Fruit fly (Drosophila melanogaster) whole organism, embryonic: ENCODE results near the gene ND-39.

ENCODE experiments used
- Antp ChIP-seq: fragments of 200-800 bp; sonication (Bioruptor generic); optimal IDR thresholded peaks from 3 replicates; lab custom pipeline; 2016; ENCODE audit warnings: missing biosample characterization, missing genetic modification characterization
- C15 ChIP-seq: fragments of 200-800 bp; sonication (Bioruptor generic); IDR thresholded peaks from 3 replicates; pipeline ENCODE4 v1.3.6; 2022; ENCODE audit warnings: missing biosample characterization, missing genetic modification characterization
- CG11085 ChIP-seq: fragments of 200-800 bp; sonication (Bioruptor generic); IDR thresholded peaks from 2 replicates; pipeline ENCODE4 v1.3.6; 2022; ENCODE audit warnings: missing biosample characterization, missing genetic modification characterization
- CG11504 ChIP-seq: fragments of 200-800 bp; sonication (Bioruptor generic); optimal IDR thresholded peaks from 3 replicates; lab custom pipeline; 2019; ENCODE audit warnings: missing biosample characterization, mild to moderate bottlenecking, missing genetic modification characterization, moderate library complexity
- CG11560 ChIP-seq: fragments of 200-800 bp; sonication (Bioruptor generic); IDR thresholded peaks from 3 replicates; pipeline ENCODE4 v1.3.6; 2022; ENCODE audit warnings: missing biosample characterization, missing genetic modification characterization
- CG12071 ChIP-seq: fragments of 200-800 bp; sonication (Bioruptor generic); optimal IDR thresholded peaks from 3 replicates; lab custom pipeline; 2018; ENCODE audit warnings: missing biosample characterization, mild to moderate bottlenecking, missing genetic modification characterization
- CG15011 ChIP-seq: fragments of 200-800 bp; sonication (Bioruptor generic); optimal IDR thresholded peaks from 3 replicates; lab custom pipeline; 2018; ENCODE audit warnings: missing biosample characterization, mild to moderate bottlenecking, missing genetic modification characterization
- CG18619 ChIP-seq: fragments of 200-800 bp; sonication (Bioruptor generic); optimal IDR thresholded peaks from 3 replicates; lab custom pipeline; 2017; ENCODE audit warnings: missing biosample characterization, mild to moderate bottlenecking, missing genetic modification characterization
- CG2678 ChIP-seq: fragments of 200-800 bp; sonication (Bioruptor generic); optimal IDR thresholded peaks from 3 replicates; lab custom pipeline; 2019; ENCODE audit warnings: missing biosample characterization, mild to moderate bottlenecking, missing genetic modification characterization, moderate library complexity
- CG2889 ChIP-seq: fragments of 200-800 bp; sonication (Bioruptor generic); IDR thresholded peaks from 3 replicates; pipeline ENCODE4 v1.3.6; 2022; ENCODE audit warnings: missing biosample characterization, missing genetic modification characterization
- CG30403 ChIP-seq: fragments of 200-800 bp; sonication (Bioruptor generic); optimal IDR thresholded peaks from 3 replicates; lab custom pipeline; 2016; ENCODE audit warnings: missing biosample characterization, missing genetic modification characterization
- CG33213 ChIP-seq: fragments of 200-800 bp; sonication (Bioruptor generic); optimal IDR thresholded peaks from 3 replicates; lab custom pipeline; 2016; ENCODE audit warnings: missing biosample characterization, missing genetic modification characterization
- CG5953 ChIP-seq: fragments of 200-800 bp; sonication (Bioruptor generic); IDR thresholded peaks from 2 replicates; pipeline ENCODE4 v1.3.6; 2022; ENCODE audit warnings: missing biosample characterization, missing genetic modification characterization
- CG6813 ChIP-seq: fragments of 200-800 bp; sonication (Bioruptor generic); optimal IDR thresholded peaks from 2 replicates; lab custom pipeline; 2017; ENCODE audit warnings: missing biosample characterization, missing genetic modification characterization, mild to moderate bottlenecking, moderate library complexity, missing genetic modification reagents
- CG7786 ChIP-seq: fragments of 200-800 bp; sonication (Bioruptor generic); optimal IDR thresholded peaks from 2 replicates; lab custom pipeline; 2016; ENCODE audit warnings: missing biosample characterization, missing genetic modification characterization
- CG7839 ChIP-seq: fragments of 200-800 bp; sonication (Bioruptor generic); optimal IDR thresholded peaks from 3 replicates; lab custom pipeline; 2018; ENCODE audit warnings: missing biosample characterization, mild to moderate bottlenecking, missing genetic modification characterization, moderate library complexity
- CG7987 ChIP-seq: fragments of 200-800 bp; sonication (Bioruptor generic); optimal IDR thresholded peaks from 2 replicates; lab custom pipeline; 2018; ENCODE audit warnings: missing biosample characterization, mild to moderate bottlenecking, missing genetic modification characterization, moderate library complexity
- CG8089 ChIP-seq: fragments of 200-800 bp; sonication (Bioruptor generic); optimal IDR thresholded peaks from 3 replicates; lab custom pipeline; 2016; ENCODE audit warnings: missing biosample characterization, missing genetic modification characterization
- CG8478 ChIP-seq: fragments of >200 bp; optimal IDR thresholded peaks from 2 replicates; lab custom pipeline; 2018
- CG9727 ChIP-seq: fragments of 200-800 bp; sonication (Bioruptor generic); optimal IDR thresholded peaks from 3 replicates; lab custom pipeline; 2017; ENCODE audit warnings: missing biosample characterization, mild to moderate bottlenecking, missing genetic modification characterization
- Dip2 ChIP-seq: fragments of 200-800 bp; sonication (Bioruptor generic); IDR thresholded peaks from 2 replicates; pipeline ENCODE4 v1.3.6; 2022; ENCODE audit warnings: missing biosample characterization, missing genetic modification characterization
- E2f2 ChIP-seq: fragments of 200-800 bp; sonication (Bioruptor generic); IDR thresholded peaks from 2 replicates; pipeline ENCODE4 v1.3.6; 2022; ENCODE audit warnings: missing biosample characterization, missing genetic modification characterization
- Fer1 ChIP-seq: fragments of 200-800 bp; sonication (Bioruptor generic); optimal IDR thresholded peaks from 2 replicates; lab custom pipeline; 2017; ENCODE audit warnings: missing biosample characterization, mild to moderate bottlenecking, missing genetic modification characterization
- MESR4 ChIP-seq: fragments of 200-800 bp; sonication (Bioruptor generic); optimal IDR thresholded peaks from 2 replicates; lab custom pipeline; 2018; ENCODE audit warnings: missing biosample characterization, mild to moderate bottlenecking, missing genetic modification characterization, moderate library complexity
- Myb ChIP-seq: fragments of 200-800 bp; sonication (Bioruptor generic); optimal IDR thresholded peaks from 2 replicates; lab custom pipeline; 2016; ENCODE audit warnings: missing biosample characterization, missing genetic modification characterization
- NC2α ChIP-seq: fragments of 200-800 bp; sonication (Bioruptor generic); optimal IDR thresholded peaks from 2 replicates; lab custom pipeline; 2016; ENCODE audit warnings: missing biosample characterization, missing genetic modification characterization
- Optix ChIP-seq: fragments of 200-800 bp; sonication (Bioruptor generic); IDR thresholded peaks from 3 replicates; pipeline ENCODE4 v1.3.6; 2022; ENCODE audit warnings: missing biosample characterization, missing genetic modification characterization
- Ptx1 ChIP-seq: fragments of 200-800 bp; sonication (Bioruptor generic); IDR thresholded peaks from 2 replicates; pipeline ENCODE4 v1.3.6; 2022; ENCODE audit warnings: missing biosample characterization, missing genetic modification characterization
- Ravus ChIP-seq: fragments of 200-800 bp; sonication (Bioruptor generic); IDR thresholded peaks from 2 replicates; pipeline ENCODE4 v1.3.6; 2022; ENCODE audit warnings: missing biosample characterization, missing genetic modification characterization
- YL-1 ChIP-seq: fragments of 200-800 bp; sonication (Bioruptor generic); optimal IDR thresholded peaks from 3 replicates; lab custom pipeline; 2017; ENCODE audit warnings: missing biosample characterization, mild to moderate bottlenecking, missing genetic modification characterization
- ac ChIP-seq: fragments of 200-800 bp; sonication (Bioruptor generic); optimal IDR thresholded peaks from 3 replicates; lab custom pipeline; 2017; ENCODE audit warnings: missing biosample characterization, mild to moderate bottlenecking, missing genetic modification characterization
- amos ChIP-seq: fragments of 200-800 bp; sonication (Bioruptor generic); IDR thresholded peaks from 2 replicates; pipeline ENCODE4 v1.3.6; 2022; ENCODE audit warnings: missing biosample characterization, missing genetic modification characterization; ENCODE audit not compliant: partially characterized antibody
- ara ChIP-seq: fragments of 200-800 bp; sonication (Bioruptor generic); IDR thresholded peaks from 2 replicates; pipeline ENCODE4 v1.3.6; 2022; ENCODE audit warnings: missing biosample characterization, missing genetic modification characterization
- ase ChIP-seq: fragments of 200-800 bp; sonication (Bioruptor generic); IDR thresholded peaks from 3 replicates; pipeline ENCODE4 v1.3.6; 2022; ENCODE audit warnings: missing biosample characterization, missing genetic modification characterization
- ato ChIP-seq: fragments of 200-800 bp; sonication (Bioruptor generic); IDR thresholded peaks from 2 replicates; pipeline ENCODE4 v1.3.6; 2022; ENCODE audit warnings: missing biosample characterization, missing genetic modification characterization; ENCODE audit not compliant: partially characterized antibody
- cad ChIP-seq: fragments of >200 bp; optimal IDR thresholded peaks from 2 replicates; lab custom pipeline; 2017; ENCODE audit warnings: missing biosample characterization, missing genetic modification characterization
- caup ChIP-seq: fragments of 200-800 bp; sonication (Bioruptor generic); optimal IDR thresholded peaks from 3 replicates; lab custom pipeline; 2017; ENCODE audit warnings: missing biosample characterization, mild to moderate bottlenecking, missing genetic modification characterization, moderate library complexity; ENCODE audit not compliant: severe bottlenecking
- chif ChIP-seq, 2 experiments: fragments of 200-800 bp; sonication (Bioruptor generic); optimal IDR thresholded peaks; 3 replicates each; lab custom pipeline; 2016; ENCODE audit warnings: missing biosample characterization in 2 of 2, missing genetic modification characterization in 2 of 2
- chm ChIP-seq: fragments of 200-800 bp; sonication (Bioruptor generic); IDR thresholded peaks from 2 replicates; pipeline ENCODE4 v1.3.6; 2022; ENCODE audit warnings: missing biosample characterization, missing genetic modification characterization
- fd3F ChIP-seq: fragments of 200-800 bp; sonication (Bioruptor generic); optimal IDR thresholded peaks from 2 replicates; lab custom pipeline; 2018; ENCODE audit warnings: missing biosample characterization, mild to moderate bottlenecking, missing genetic modification characterization, moderate library complexity
- fd64A ChIP-seq: fragments of 200-800 bp; sonication (Bioruptor generic); optimal IDR thresholded peaks from 3 replicates; lab custom pipeline; 2018; ENCODE audit warnings: missing biosample characterization, mild to moderate bottlenecking, missing genetic modification characterization
- gem ChIP-seq: fragments of 200-800 bp; sonication (Bioruptor generic); optimal IDR thresholded peaks from 2 replicates; lab custom pipeline; 2019; ENCODE audit warnings: missing biosample characterization, mild to moderate bottlenecking, missing genetic modification characterization, moderate library complexity
- kni ChIP-seq: fragments of 200-800 bp; sonication (Bioruptor generic); optimal IDR thresholded peaks from 3 replicates; lab custom pipeline; 2017; ENCODE audit warnings: mild to moderate bottlenecking, missing biosample characterization, missing genetic modification reagents, missing genetic modification characterization
- lilli ChIP-seq: fragments of 200-800 bp; sonication (Bioruptor generic); optimal IDR thresholded peaks from 3 replicates; lab custom pipeline; 2016; ENCODE audit warnings: missing biosample characterization, missing genetic modification characterization
- mld ChIP-seq: fragments of 200-800 bp; sonication (Bioruptor generic); IDR thresholded peaks from 3 replicates; pipeline ENCODE4 v1.3.6; 2022; ENCODE audit warnings: missing biosample characterization, missing genetic modification characterization; ENCODE audit not compliant: partially characterized antibody
- odd ChIP-seq: fragments of 200-800 bp; sonication (Bioruptor generic); optimal IDR thresholded peaks from 2 replicates; lab custom pipeline; 2017; ENCODE audit warnings: missing biosample characterization, mild to moderate bottlenecking, missing genetic modification characterization
- org-1 ChIP-seq: fragments of 200-800 bp; sonication (Bioruptor generic); optimal IDR thresholded peaks from 2 replicates; lab custom pipeline; 2017; ENCODE audit warnings: missing biosample characterization, missing genetic modification characterization
- p53 ChIP-seq: fragments of 200-800 bp; sonication (Bioruptor generic); optimal IDR thresholded peaks from 2 replicates; lab custom pipeline; 2016; ENCODE audit warnings: missing biosample characterization, missing genetic modification characterization
- pum ChIP-seq: fragments of 200-800 bp; sonication (Bioruptor generic); optimal IDR thresholded peaks from 2 replicates; lab custom pipeline; 2016; ENCODE audit warnings: missing biosample characterization, missing genetic modification characterization
- sob ChIP-seq: fragments of 200-800 bp; sonication (Bioruptor generic); IDR thresholded peaks from 2 replicates; pipeline ENCODE4 v1.3.6; 2022; ENCODE audit warnings: missing biosample characterization, missing genetic modification characterization
- sug ChIP-seq: fragments of 200-800 bp; optimal IDR thresholded peaks from 2 replicates; lab custom pipeline; 2019; ENCODE audit warnings: missing biosample characterization, mild to moderate bottlenecking, missing genetic modification characterization, moderate library complexity

ND-39 gene

DNA sequence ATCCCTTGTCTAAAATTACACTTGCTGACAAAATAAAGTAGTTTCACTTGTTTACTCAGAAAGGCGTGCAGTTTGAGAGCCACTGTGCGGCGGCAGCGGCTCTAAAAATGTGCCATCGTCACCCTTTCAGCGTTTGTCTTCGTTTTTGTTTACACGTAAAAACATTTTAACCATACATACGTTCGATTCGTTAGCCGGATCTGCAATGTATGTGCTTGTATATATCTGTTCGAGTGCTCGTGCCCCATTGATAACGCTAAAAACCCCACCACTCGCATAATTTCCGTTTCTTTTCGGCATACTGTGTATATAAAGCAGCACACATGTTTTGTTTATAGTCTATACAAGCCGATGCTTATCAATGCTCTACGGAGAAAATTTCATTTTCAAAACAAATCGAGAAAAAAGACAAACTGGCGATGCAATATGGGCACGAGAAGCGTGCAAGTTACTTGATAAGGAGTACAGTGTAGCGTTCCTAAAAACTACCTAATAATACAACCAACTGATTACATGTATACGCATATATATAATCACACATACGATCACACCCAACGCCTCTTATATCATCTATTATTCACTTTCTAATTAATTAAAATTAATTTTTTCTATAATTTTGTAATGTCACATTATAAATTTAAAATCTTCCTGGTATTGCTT, 24.8 kb downstream of the ND-39 start (continued):
- TF ChIP-seq Fer1 (GFP tag; lab: Kevin White, UChicago) (peak; percentile 1), CG7839 (tag; lab: Kevin White, UChicago) (peak; percentile 45), chm (GFP tag; lab: Robert Waterston, UW) (peak; percentile 28; the same call in 1 of the 2 replicates), CG11560 (tag; lab: Robert Waterston, UW) (no peak), YL-1 (GFP tag; lab: Kevin White, UChicago) (peak; percentile 27), Ravus (GFP tag; lab: Robert Waterston, UW) (no peak), Antp (GFP tag; lab: Kevin White, UChicago) (no peak), Ptx1 (GFP tag; lab: Robert Waterston, UW) (peak; percentile 45), ase (GFP tag; lab: Robert Waterston, UW) (no peak), fd64A (no peak), CG11085 (no peak), sug (tag; lab: Kevin White, UChicago) (peak; percentile 47), CG33213 (GFP tag; lab: Kevin White, UChicago) (no peak), fd3F (GFP tag; lab: Kevin White, UChicago) (peak; percentile 1), CG6813 (GFP tag; lab: Kevin White, UChicago) (no peak), E2f2 (GFP tag; lab: Robert Waterston, UW) (no peak; the same call in 1 of the 2 replicates), CG2889 (GFP tag; lab: Robert Waterston, UW) (peak; percentile 67; the same call in 2 of the 3 replicates), CG12071 (peak; percentile 41), C15 (GFP tag; lab: Robert Waterston, UW) (no peak), CG7987 (GFP tag; lab: Kevin White, UChicago) (no peak), MESR4 (GFP tag; lab: Kevin White, UChicago) (no peak), amos (GFP tag; lab: Robert Waterston, UW) (peak; percentile 31; the same call in 1 of the 2 replicates), CG7786 (GFP tag; lab: Kevin White, UChicago) (no peak), Myb (GFP tag; lab: Kevin White, UChicago) (no peak), gem (tag; lab: Kevin White, UChicago) (peak; percentile 75), odd (no peak), CG30403 (GFP tag; lab: Kevin White, UChicago) (peak; percentile 47), lilli (GFP tag; lab: Kevin White, UChicago) (no peak), CG15011 (peak; percentile 35), mld (no peak), sob (no peak), Optix (GFP tag; lab: Robert Waterston, UW) (no peak), CG5953 (no peak), CG18619 (GFP tag; lab: Kevin White, UChicago) (no peak), chif (GFP tag; optimal IDR thresholded peaks at IDR 0.05; lab: Kevin White, UChicago) (no peak), CG9727 (GFP tag; lab: Kevin White, UChicago) (no peak)
- TF ChIP-seq, all 482 proteins: peak for 176

DNA sequence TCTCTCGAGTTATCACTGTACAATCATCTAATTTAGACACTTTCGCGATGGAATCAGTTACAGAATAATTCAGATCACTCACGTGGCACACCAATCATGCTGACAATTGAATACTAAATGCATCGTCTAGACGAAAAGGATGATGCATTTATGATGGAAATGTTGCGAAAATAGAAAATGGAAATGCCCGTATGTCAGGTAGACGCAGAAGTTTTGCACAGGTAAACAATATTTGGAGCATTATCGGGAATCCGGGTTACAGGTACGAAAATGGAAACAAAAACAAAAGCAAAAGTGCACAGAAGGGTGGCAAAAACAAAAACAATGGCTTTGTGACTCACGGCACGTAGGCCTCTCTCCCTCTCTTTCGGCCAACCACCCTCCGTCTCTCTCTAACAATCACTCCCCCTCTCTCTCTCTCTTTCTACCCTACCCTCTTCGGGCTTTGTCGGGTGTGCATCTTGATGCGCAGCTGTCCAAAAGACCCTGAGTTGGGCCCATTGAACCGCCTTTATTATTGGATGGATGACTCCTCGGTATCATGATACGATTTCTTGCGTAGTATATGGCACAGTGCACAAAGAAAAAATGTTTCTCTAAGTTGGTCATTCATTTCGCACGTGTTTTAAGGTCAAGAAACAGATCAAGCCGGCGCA, 25.4 kb downstream of the ND-39 start:
- TF ChIP-seq CG2678 (no peak), pum (GFP tag; lab: Kevin White, UChicago) (no peak), ac (GFP tag; lab: Kevin White, UChicago) (peak; percentile 2), CG8478 (no peak), ara (GFP tag; lab: Robert Waterston, UW) (no peak), cad (peak; percentile 46), p53 (no peak), Dip2 (GFP tag; lab: Robert Waterston, UW) (no peak), NC2α (GFP tag; lab: Kevin White, UChicago) (no peak), caup (GFP tag; lab: Kevin White, UChicago) (no peak), CG11504 (tag; lab: Kevin White, UChicago) (no peak), ato (GFP tag; lab: Robert Waterston, UW) (peak; percentile 45; the same call in 1 of the 2 replicates), org-1 (GFP tag; lab: Kevin White, UChicago) (no peak), CG8089 (GFP tag; lab: Kevin White, UChicago) (no peak), kni (GFP tag; lab: Kevin White, UChicago) (peak; percentile 49)
